Worm (Caenorhabditis elegans) whole organism, L4 larva: ENCODE measurements around the gene ent-2.

ENCODE experiments used
- Y75B8A.6 ChIP-seq: fragments of 200-800 bp; sonication (Bioruptor generic); IDR thresholded peaks from 2 replicates; pipeline ENCODE4 v1.3.6; 2022; ENCODE audit warnings: missing genetic modification reagents, missing genetic modification characterization, missing compliant biosample characterization
- aly-2 ChIP-seq: sonication (generic microtip); optimal IDR thresholded peaks from 2 replicates; lab custom pipeline; 2018; ENCODE audit warnings: missing biosample characterization, missing genetic modification characterization
- hlh-11 ChIP-seq: fragments of 200-800 bp; sonication (Bioruptor generic); optimal IDR thresholded peaks from 2 replicates; lab custom pipeline; 2018; ENCODE audit warnings: mild to moderate bottlenecking, missing genetic modification characterization, missing compliant biosample characterization
- nhr-10 ChIP-seq: fragments of 150-350 bp; optimal IDR thresholded peaks from 2 replicates; lab custom pipeline; 2014; ENCODE audit warnings: missing biosample characterization, missing genetic modification characterization
- unc-130 ChIP-seq: sonication (generic microtip); optimal IDR thresholded peaks from 2 replicates; lab custom pipeline; 2016; ENCODE audit warnings: missing genetic modification reagents, missing genetic modification characterization, missing compliant biosample characterization
- unc-62 ChIP-seq, 3 experiments: fragments of 150-350 bp in 1 of 3; sonication (generic microtip); optimal IDR thresholded peaks in 2 of 3; peaks in 1 of 3; 1 replicate in 1 of 3; 2 replicates in 2 of 3; lab custom pipeline; 2014 to 2017; ENCODE audit warnings: missing biosample characterization in 3 of 3, missing genetic modification characterization in 3 of 3, missing genetic modification reagents in 3 of 3, missing genotype in 1 of 3

ce11 chrX:15566640-15567039 lies 34.2 kb upstream of the ent-2 start:
- TF ChIP-seq Y75B8A.6 (GFP tag; lab: Robert Waterston, UW) (no peak), hlh-11 (tag; lab: Kevin White, UChicago) (peak; percentile 15), unc-62 (GFP tag; optimal IDR thresholded peaks at IDR 0.05 in 1 of 2; lab: Kevin White, UChicago) (peak in 1 of 2 experiments; percentile 90), unc-62 (tag; optimal IDR thresholded peaks at IDR 0.05; lab: Kevin White, UChicago) (no peak), aly-2 (tag; lab: Kevin White, UChicago) (no peak), nhr-10 (tag; lab: Kevin White, UChicago) (no peak), unc-130 (GFP tag; lab: Kevin White, UChicago) (no peak)
